Worm (Caenorhabditis elegans): Measurements from ENCODE around the gene ife-5.

ce11 chrII:12255545-12256233 is 24.8 kb upstream of the ife-5 start:
- no peak for TF ChIP-seq sea-1 (GFP tag; conservative IDR thresholded peaks at IDR 0.05)
- no peak for TF ChIP-seq ama-1 (optimal IDR thresholded peaks at IDR 0.05)
- no peak for TF ChIP-seq F13C5.2 (tag; optimal IDR thresholded peaks at IDR 0.05)
- no peak for TF ChIP-seq tbx-37 (GFP tag; conservative IDR thresholded peaks at IDR 0.05)
- no peak for TF ChIP-seq hmbx-1 (tag; optimal IDR thresholded peaks at IDR 0.05)
- TF ChIP-seq B0310.2 (tag; optimal IDR thresholded peaks at IDR 0.05) = no peak
- TF ChIP-seq flt-1 (GFP tag; IDR thresholded peaks at IDR 0.05) = no peak
- TF ChIP-seq scrt-1 (GFP tag; IDR thresholded peaks at IDR 0.05) = no peak
- TF ChIP-seq hmg-4 (GFP tag; optimal IDR thresholded peaks at IDR 0.05) = no peak
- TF ChIP-seq tbx-11 (GFP tag; IDR thresholded peaks at IDR 0.05) = no peak
- no peak for TF ChIP-seq ceh-13 (GFP tag; optimal IDR thresholded peaks at IDR 0.05)
- TF ChIP-seq aly-1 (tag; optimal IDR thresholded peaks at IDR 0.05) = no peak
- TF ChIP-seq hnd-1 (tag; optimal IDR thresholded peaks at IDR 0.05) = no peak
- no peak for TF ChIP-seq tra-4 (tag; optimal IDR thresholded peaks at IDR 0.05)

Data from whole organism, early embryonic.